Fruit fly (Drosophila melanogaster): ENCODE data around the gene CG12025.
A peak's percentile ranks its signal among the peaks of the same experiment; 100 is the strongest.

CG12025 gene

dm6 chr3L:1827809-1828371 lies 37.3 kb upstream of the CG12025 start:
- TF ChIP-seq Hr96 (GFP tag; optimal IDR thresholded peaks at IDR 0.05) (no peak), CG11617 (GFP tag; optimal IDR thresholded peaks at IDR 0.05) (no peak)

DNA sequence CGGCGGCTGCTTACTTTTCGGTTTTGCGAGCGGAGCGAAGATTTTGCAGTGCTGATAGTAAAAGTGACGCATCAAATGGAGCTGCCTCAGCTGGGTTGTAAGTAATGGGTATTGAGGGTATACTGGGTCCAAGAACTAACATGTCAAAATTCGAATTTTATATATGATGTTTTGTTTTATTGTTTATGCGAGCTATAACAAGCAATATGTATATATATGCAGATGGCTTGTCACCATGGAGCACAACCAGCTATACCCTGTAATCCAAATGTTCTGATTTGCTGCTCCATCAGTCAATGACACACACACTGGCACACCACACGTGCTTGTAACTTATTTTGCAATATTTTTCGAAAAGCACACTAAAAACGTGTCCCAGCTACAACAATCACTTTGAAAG lies 35.7 kb upstream of the CG12025 start:
- TF ChIP-seq Crg-1 (GFP tag; optimal IDR thresholded peaks at IDR 0.05) (no peak), CG1620 (GFP tag; optimal IDR thresholded peaks at IDR 0.05) (no peak), toe (GFP tag; optimal IDR thresholded peaks at IDR 0.05) (no peak), Mnt (GFP tag; optimal IDR thresholded peaks at IDR 0.05) (no peak), ovo (GFP tag; optimal IDR thresholded peaks at IDR 0.05) (no peak), CG14711 (tag; optimal IDR thresholded peaks at IDR 0.05) (no peak), pad (GFP tag; optimal IDR thresholded peaks at IDR 0.05) (no peak), CG11617 (GFP tag; optimal IDR thresholded peaks at IDR 0.05) (no peak), bab1 (GFP tag; optimal IDR thresholded peaks at IDR 0.05) (no peak), CG5204 (GFP tag; optimal IDR thresholded peaks at IDR 0.05) (no peak), tj (GFP tag; optimal IDR thresholded peaks at IDR 0.05) (no peak), Hr96 (GFP tag; optimal IDR thresholded peaks at IDR 0.05) (no peak), CG7101 (tag; optimal IDR thresholded peaks at IDR 0.05) (no peak)

dm6 chr3L:1831753-1832268 lies 33.4 kb upstream of the CG12025 start, which contains the start of gene Cpr62Ba:
TSS of gene Cpr62Ba (minus strand) at chr3L:1831783.
- TF ChIP-seq CG5204 (GFP tag; optimal IDR thresholded peaks at IDR 0.05) (no peak), ovo (GFP tag; optimal IDR thresholded peaks at IDR 0.05) (no peak), CG11617 (GFP tag; optimal IDR thresholded peaks at IDR 0.05) (no peak), CG12768 (GFP tag; optimal IDR thresholded peaks at IDR 0.05) (no peak), CG1620 (GFP tag; optimal IDR thresholded peaks at IDR 0.05) (no peak), Clk (GFP tag; optimal IDR thresholded peaks at IDR 0.05) (no peak), pad (GFP tag; optimal IDR thresholded peaks at IDR 0.05) (no peak), CG33017 (tag; optimal IDR thresholded peaks at IDR 0.05) (no peak), Mnt (GFP tag; optimal IDR thresholded peaks at IDR 0.05) (no peak), CG7101 (tag; optimal IDR thresholded peaks at IDR 0.05) (no peak), CG7045 (GFP tag; optimal IDR thresholded peaks at IDR 0.05) (no peak), cnc (optimal IDR thresholded peaks at IDR 0.05) (no peak), kay (GFP tag; ENCODE audit: borderline replicate concordance) (no peak), toe (GFP tag; optimal IDR thresholded peaks at IDR 0.05) (no peak)

DNA sequence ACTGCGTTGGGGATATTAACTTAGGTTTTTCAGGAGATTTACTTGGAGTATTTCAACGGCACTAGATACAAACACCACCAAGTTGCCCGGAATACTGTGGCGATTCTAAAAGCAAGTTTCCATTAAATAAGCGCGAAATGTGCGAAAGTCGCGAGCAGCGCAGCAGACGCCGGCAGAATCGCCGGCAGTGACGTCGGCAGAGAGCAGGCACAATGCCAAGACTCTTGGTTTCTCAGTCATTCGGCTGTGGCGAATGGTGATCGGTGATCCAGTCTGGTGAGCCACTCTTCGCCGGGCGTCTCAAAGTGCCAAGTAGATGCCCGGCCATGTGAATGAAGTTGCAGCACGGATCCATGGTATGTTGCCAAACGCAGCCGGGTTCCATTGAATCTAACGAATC lies 30.2 kb upstream of the CG12025 start, which contains the start of gene Cpr62Bb:
TSS of gene Cpr62Bb (minus strand) at position 101 of the 400 bp plus-strand sequence.
- TF ChIP-seq Crg-1 (GFP tag; optimal IDR thresholded peaks at IDR 0.05) = no peak
- no peak for TF ChIP-seq toe (GFP tag; optimal IDR thresholded peaks at IDR 0.05)
- TF ChIP-seq CG5204 (GFP tag; optimal IDR thresholded peaks at IDR 0.05) = no peak
- no peak for TF ChIP-seq CG11617 (GFP tag; optimal IDR thresholded peaks at IDR 0.05)
- TF ChIP-seq CG1620 (GFP tag; optimal IDR thresholded peaks at IDR 0.05) = no peak
- no peak for TF ChIP-seq CG33017 (tag; optimal IDR thresholded peaks at IDR 0.05)
- no peak for TF ChIP-seq ovo (GFP tag; optimal IDR thresholded peaks at IDR 0.05)
- no peak for TF ChIP-seq tj (GFP tag; optimal IDR thresholded peaks at IDR 0.05)
- no peak for TF ChIP-seq kay (GFP tag; ENCODE audit: borderline replicate concordance)
- TF ChIP-seq CG7045 (GFP tag; optimal IDR thresholded peaks at IDR 0.05) = no peak
- TF ChIP-seq CG14711 (tag; optimal IDR thresholded peaks at IDR 0.05) = no peak
- no peak for TF ChIP-seq bab1 (GFP tag; optimal IDR thresholded peaks at IDR 0.05)

DNA sequence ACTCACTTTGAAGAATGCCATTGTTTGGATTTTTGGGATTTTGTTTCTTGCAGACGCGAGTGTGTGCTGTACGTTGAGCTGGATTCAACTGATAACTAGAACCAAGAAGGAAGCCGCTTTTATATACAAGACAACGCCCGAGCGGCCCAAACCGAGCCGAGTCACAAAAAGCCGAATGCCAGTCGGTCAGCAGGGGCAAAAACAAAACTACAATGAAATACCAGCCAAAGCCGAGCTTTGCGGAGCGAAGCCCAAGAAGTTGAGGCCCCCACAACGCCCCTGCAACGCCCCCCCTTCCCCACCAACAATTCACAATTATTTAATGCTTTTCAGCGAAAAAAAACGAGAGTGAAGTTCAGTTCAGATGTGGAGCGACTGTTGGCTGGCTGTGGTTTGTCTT lies 23.2 kb upstream of the CG12025 start, which contains the start of gene Cpr62Bc:
TSS of gene Cpr62Bc (minus strand) at position 101 of the 400 bp plus-strand sequence.
- TF ChIP-seq CG7101 (tag; optimal IDR thresholded peaks at IDR 0.05) = no peak
- no peak for TF ChIP-seq ovo (GFP tag; optimal IDR thresholded peaks at IDR 0.05)
- TF ChIP-seq CG33017 (tag; optimal IDR thresholded peaks at IDR 0.05) = no peak
- TF ChIP-seq kay (GFP tag; ENCODE audit: borderline replicate concordance) = no peak
- TF ChIP-seq CG5204 (GFP tag; optimal IDR thresholded peaks at IDR 0.05) = no peak
- TF ChIP-seq CG14711 (tag; optimal IDR thresholded peaks at IDR 0.05) = no peak
- no peak for TF ChIP-seq CG7045 (GFP tag; optimal IDR thresholded peaks at IDR 0.05)
- no peak for TF ChIP-seq Hr96 (GFP tag; optimal IDR thresholded peaks at IDR 0.05)
- no peak for TF ChIP-seq pad (GFP tag; optimal IDR thresholded peaks at IDR 0.05)
- no peak for TF ChIP-seq cic (GFP tag; optimal IDR thresholded peaks at IDR 0.05)
- no peak for TF ChIP-seq cnc (optimal IDR thresholded peaks at IDR 0.05)
- TF ChIP-seq bab1 (GFP tag; optimal IDR thresholded peaks at IDR 0.05) = no peak
- no peak for TF ChIP-seq CG12768 (GFP tag; optimal IDR thresholded peaks at IDR 0.05)
- TF ChIP-seq Clk (GFP tag; optimal IDR thresholded peaks at IDR 0.05) = no peak
- TF ChIP-seq tj (GFP tag; optimal IDR thresholded peaks at IDR 0.05) = no peak
- no peak for TF ChIP-seq CG1620 (GFP tag; optimal IDR thresholded peaks at IDR 0.05)
- no peak for TF ChIP-seq Mnt (GFP tag; optimal IDR thresholded peaks at IDR 0.05)
- TF ChIP-seq Crg-1 (GFP tag; optimal IDR thresholded peaks at IDR 0.05) = no peak
- no peak for TF ChIP-seq CG11617 (GFP tag; optimal IDR thresholded peaks at IDR 0.05)

DNA sequence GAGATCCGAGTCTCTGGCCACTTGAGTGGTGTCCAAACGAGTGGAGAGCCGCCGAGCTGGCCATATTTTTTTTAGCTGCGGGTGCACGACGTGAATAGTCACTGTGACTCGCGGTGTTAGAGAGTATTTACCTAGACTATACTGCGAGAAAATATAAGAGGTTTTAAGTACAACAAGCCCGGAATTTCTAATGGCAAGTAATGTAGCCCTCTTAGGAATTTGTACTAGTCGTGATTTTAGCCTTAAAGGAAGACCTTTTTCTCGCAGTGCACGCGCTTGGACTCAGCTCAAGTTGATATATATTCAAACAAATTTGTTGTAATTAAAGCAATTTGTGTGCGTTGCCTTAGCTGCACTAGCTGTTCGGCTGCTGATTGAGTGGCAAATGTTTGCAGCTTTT lies 20.6 kb upstream of the CG12025 start:
- TF ChIP-seq CG33017 (tag; optimal IDR thresholded peaks at IDR 0.05) (no peak), CG12768 (GFP tag; optimal IDR thresholded peaks at IDR 0.05) (no peak), CG7101 (tag; optimal IDR thresholded peaks at IDR 0.05) (no peak), ovo (GFP tag; optimal IDR thresholded peaks at IDR 0.05) (no peak), CG1620 (GFP tag; optimal IDR thresholded peaks at IDR 0.05) (no peak), Clk (GFP tag; optimal IDR thresholded peaks at IDR 0.05) (no peak), CG14711 (tag; optimal IDR thresholded peaks at IDR 0.05) (no peak)

DNA sequence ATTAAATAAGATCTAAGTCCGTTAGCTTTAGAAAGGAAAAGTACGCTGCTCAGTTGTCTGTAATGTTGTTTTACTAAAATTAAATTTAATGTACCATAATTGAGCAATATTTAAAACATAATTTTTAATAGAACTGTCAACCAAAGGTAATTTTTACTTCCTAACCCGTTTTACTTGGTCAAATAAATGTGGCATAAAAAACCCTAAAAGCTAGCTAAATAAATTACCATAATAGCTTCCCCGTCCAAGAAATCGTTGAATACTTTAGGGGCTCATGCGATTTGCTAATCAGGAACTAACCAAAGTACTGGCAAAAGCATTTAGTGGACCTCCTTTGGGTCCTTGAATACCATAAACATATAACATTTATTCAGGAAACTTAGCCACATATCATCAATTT lies 14.7 kb upstream of the CG12025 start:
- TF ChIP-seq cic (GFP tag; optimal IDR thresholded peaks at IDR 0.05) (no peak), kay (GFP tag; ENCODE audit: borderline replicate concordance) (peak; percentile 5)
